Fruit fly (Drosophila melanogaster) whole organism, embryonic: ENCODE results near the gene CCAP.
A peak's percentile ranks its signal among the peaks of the same experiment; 100 is the strongest.

Experiments
- Abd-B ChIP-seq: fragments of 200-800 bp; sonication (Bioruptor generic); optimal IDR thresholded peaks from 2 replicates; lab custom pipeline; 2018; ENCODE audit warnings: missing biosample characterization, mild to moderate bottlenecking, missing genetic modification characterization, moderate library complexity
- BEAF-32 ChIP-seq: fragments of 200-800 bp; sonication (Bioruptor generic); optimal IDR thresholded peaks from 3 replicates; lab custom pipeline; 2017; ENCODE audit warnings: missing biosample characterization, missing genetic modification characterization, mild to moderate bottlenecking, moderate library complexity, missing genetic modification reagents
- CG10565 ChIP-seq: fragments of 200-800 bp; sonication (Bioruptor generic); optimal IDR thresholded peaks from 3 replicates; lab custom pipeline; 2016; ENCODE audit warnings: missing biosample characterization, mild to moderate bottlenecking, missing genetic modification characterization
- CG12236 ChIP-seq: fragments of 200-800 bp; sonication (Bioruptor generic); optimal IDR thresholded peaks from 2 replicates; lab custom pipeline; 2016; ENCODE audit warnings: missing biosample characterization, missing genetic modification characterization
- CG12659 ChIP-seq: fragments of 200-800 bp; sonication (Bioruptor generic); optimal IDR thresholded peaks from 3 replicates; lab custom pipeline; 2017; ENCODE audit warnings: mild to moderate bottlenecking, missing biosample characterization, missing genetic modification reagents, missing genetic modification characterization
- CG12744 ChIP-seq: fragments of 200-800 bp; sonication (Bioruptor generic); optimal IDR thresholded peaks from 2 replicates; lab custom pipeline; 2016; ENCODE audit warnings: missing biosample characterization, missing genetic modification characterization
- CG13296 ChIP-seq: fragments of 200-800 bp; sonication (Bioruptor generic); optimal IDR thresholded peaks from 3 replicates; lab custom pipeline; 2018; ENCODE audit warnings: missing biosample characterization, mild to moderate bottlenecking, missing genetic modification characterization
- CG1529 ChIP-seq: fragments of 200-800 bp; sonication (Bioruptor generic); optimal IDR thresholded peaks from 3 replicates; lab custom pipeline; 2018; ENCODE audit warnings: missing biosample characterization, missing genetic modification characterization
- CG16813 ChIP-seq: fragments of 200-800 bp; sonication (Bioruptor generic); IDR thresholded peaks from 3 replicates; pipeline ENCODE4 v1.3.6; 2022; ENCODE audit warnings: missing biosample characterization, missing genetic modification characterization; ENCODE audit not compliant: partially characterized antibody
- CG16815 ChIP-seq: fragments of 200-800 bp; sonication (Bioruptor generic); optimal IDR thresholded peaks from 3 replicates; lab custom pipeline; 2017; ENCODE audit warnings: missing biosample characterization, mild to moderate bottlenecking, missing genetic modification characterization
- CG17328 ChIP-seq: fragments of 200-800 bp; sonication (Bioruptor generic); IDR thresholded peaks from 2 replicates; pipeline ENCODE4 v1.3.6; 2022; ENCODE audit warnings: missing biosample characterization, missing genetic modification characterization
- CG2889 ChIP-seq: fragments of 200-800 bp; sonication (Bioruptor generic); IDR thresholded peaks from 3 replicates; pipeline ENCODE4 v1.3.6; 2022; ENCODE audit warnings: missing biosample characterization, missing genetic modification characterization
- CG33557 ChIP-seq: fragments of 200-800 bp; sonication (Bioruptor generic); optimal IDR thresholded peaks from 2 replicates; lab custom pipeline; 2019; ENCODE audit warnings: missing biosample characterization, mild to moderate bottlenecking, missing genetic modification characterization, moderate library complexity
- CG3407 ChIP-seq: fragments of 200-800 bp; sonication (Bioruptor generic); optimal IDR thresholded peaks from 2 replicates; lab custom pipeline; 2018; ENCODE audit warnings: missing biosample characterization, mild to moderate bottlenecking, missing genetic modification characterization
- CG6791 ChIP-seq: fragments of 200-800 bp; sonication (Bioruptor generic); IDR thresholded peaks from 3 replicates; pipeline ENCODE4 v1.3.6; 2022; ENCODE audit warnings: missing biosample characterization, missing genetic modification characterization; ENCODE audit not compliant: partially characterized antibody
- CG6813 ChIP-seq: fragments of 200-800 bp; sonication (Bioruptor generic); optimal IDR thresholded peaks from 2 replicates; lab custom pipeline; 2017; ENCODE audit warnings: missing biosample characterization, missing genetic modification characterization, mild to moderate bottlenecking, moderate library complexity, missing genetic modification reagents
- CG7928 ChIP-seq: fragments of 200-800 bp; sonication (Bioruptor generic); optimal IDR thresholded peaks from 2 replicates; lab custom pipeline; 2017; ENCODE audit warnings: missing biosample characterization, mild to moderate bottlenecking, missing genetic modification characterization
- CG8089 ChIP-seq: fragments of 200-800 bp; sonication (Bioruptor generic); optimal IDR thresholded peaks from 3 replicates; lab custom pipeline; 2016; ENCODE audit warnings: missing biosample characterization, missing genetic modification characterization
- CG9437 ChIP-seq: fragments of 200-800 bp; sonication (Bioruptor generic); optimal IDR thresholded peaks from 2 replicates; lab custom pipeline; 2018; ENCODE audit warnings: missing biosample characterization, mild to moderate bottlenecking, missing genetic modification characterization
- CoRest ChIP-seq: fragments of 200-800 bp; sonication (Bioruptor generic); optimal IDR thresholded peaks from 3 replicates; lab custom pipeline; 2018; ENCODE audit warnings: missing biosample characterization, mild to moderate bottlenecking, missing genetic modification characterization, moderate library complexity
- Dll ChIP-seq: fragments of 200-800 bp; sonication (Bioruptor generic); IDR thresholded peaks from 4 replicates; pipeline ENCODE4 v1.3.6; 2022; ENCODE audit warnings: missing biosample characterization, missing genetic modification characterization; ENCODE audit not compliant: partially characterized antibody
- Dref ChIP-seq: fragments of 200-800 bp; sonication (Bioruptor generic); IDR thresholded peaks from 2 replicates; pipeline ENCODE4 v1.3.6; 2022; ENCODE audit warnings: missing biosample characterization, missing genetic modification characterization
- E2f2 ChIP-seq: fragments of 200-800 bp; sonication (Bioruptor generic); IDR thresholded peaks from 2 replicates; pipeline ENCODE4 v1.3.6; 2022; ENCODE audit warnings: missing biosample characterization, missing genetic modification characterization
- HLH4C ChIP-seq: fragments of 200-800 bp; sonication (Bioruptor generic); IDR thresholded peaks from 3 replicates; pipeline ENCODE4 v1.3.6; 2022; ENCODE audit warnings: missing biosample characterization, missing genetic modification characterization; ENCODE audit not compliant: partially characterized antibody
- HLH54F ChIP-seq: fragments of 200-800 bp; sonication (Bioruptor generic); optimal IDR thresholded peaks from 3 replicates; lab custom pipeline; 2016; ENCODE audit warnings: missing biosample characterization, missing genetic modification characterization
- MBD-R2 ChIP-seq: fragments of 200-800 bp; sonication (Bioruptor generic); IDR thresholded peaks from 2 replicates; pipeline ENCODE4 v1.3.6; 2022; ENCODE audit warnings: missing biosample characterization, missing genetic modification characterization
- Max ChIP-seq: fragments of 200-800 bp; sonication (Bioruptor generic); optimal IDR thresholded peaks from 2 replicates; lab custom pipeline; 2016; ENCODE audit warnings: missing biosample characterization, mild to moderate bottlenecking, missing genetic modification characterization
- Meics ChIP-seq: fragments of 200-800 bp; sonication (Bioruptor generic); optimal IDR thresholded peaks from 2 replicates; lab custom pipeline; 2017; ENCODE audit warnings: missing biosample characterization, mild to moderate bottlenecking, missing genetic modification characterization
- Nf-YA ChIP-seq: fragments of 200-800 bp; sonication (Bioruptor generic); IDR thresholded peaks from 2 replicates; pipeline ENCODE4 v1.3.6; 2022; ENCODE audit warnings: missing biosample characterization, missing genetic modification characterization
- Oli ChIP-seq: fragments of 200-800 bp; sonication (Bioruptor generic); optimal IDR thresholded peaks from 2 replicates; lab custom pipeline; 2018; ENCODE audit warnings: missing biosample characterization, mild to moderate bottlenecking, missing genetic modification characterization, moderate library complexity
- Sox102F ChIP-seq: fragments of 200-800 bp; sonication (Bioruptor generic); optimal IDR thresholded peaks from 2 replicates; lab custom pipeline; 2018; ENCODE audit warnings: missing biosample characterization, mild to moderate bottlenecking, missing genetic modification characterization, moderate library complexity
- Xrp1 ChIP-seq: fragments of 200-800 bp; sonication (Bioruptor generic); IDR thresholded peaks from 2 replicates; pipeline ENCODE4 v1.3.6; 2022; ENCODE audit warnings: missing biosample characterization, missing genetic modification characterization
- ato ChIP-seq: fragments of 200-800 bp; sonication (Bioruptor generic); IDR thresholded peaks from 2 replicates; pipeline ENCODE4 v1.3.6; 2022; ENCODE audit warnings: missing biosample characterization, missing genetic modification characterization; ENCODE audit not compliant: partially characterized antibody
- chinmo ChIP-seq: fragments of 200-800 bp; sonication (Bioruptor generic); IDR thresholded peaks from 4 replicates; pipeline ENCODE4 v1.3.6; 2022; ENCODE audit warnings: missing biosample characterization, missing genetic modification characterization; ENCODE audit not compliant: partially characterized antibody
- crc ChIP-seq: fragments of 200-800 bp; sonication (Bioruptor generic); optimal IDR thresholded peaks from 2 replicates; lab custom pipeline; 2016; ENCODE audit warnings: missing biosample characterization, missing genetic modification characterization
- eyg ChIP-seq: fragments of 200-800 bp; sonication (Bioruptor generic); optimal IDR thresholded peaks from 3 replicates; lab custom pipeline; 2016; ENCODE audit warnings: missing biosample characterization, missing genetic modification characterization
- fd96Cb ChIP-seq: fragments of 200-800 bp; sonication (Bioruptor generic); optimal IDR thresholded peaks from 2 replicates; lab custom pipeline; 2018; ENCODE audit warnings: missing biosample characterization, mild to moderate bottlenecking, missing genetic modification characterization, moderate library complexity
- gsb ChIP-seq: fragments of 200-800 bp; sonication (Bioruptor generic); IDR thresholded peaks from 2 replicates; pipeline ENCODE4 v1.3.6; 2022; ENCODE audit warnings: missing biosample characterization, missing genetic modification characterization
- lmd ChIP-seq: fragments of 200-800 bp; sonication (Bioruptor generic); IDR thresholded peaks from 2 replicates; pipeline ENCODE4 v1.3.6; 2022; ENCODE audit warnings: missing biosample characterization, missing genetic modification characterization
- lov ChIP-seq, 2 experiments: fragments of 200-800 bp in 1 of 2; fragments of >200 bp in 1 of 2; sonication (Bioruptor generic) in 1 of 2; IDR thresholded peaks in 1 of 2; optimal IDR thresholded peaks in 1 of 2; 2 replicates in 1 of 2; 3 replicates in 1 of 2; pipeline versions ENCODE4 v1.3.6 to Lab custom; 2017 to 2022; ENCODE audit warnings: missing biosample characterization in 1 of 2, missing genetic modification characterization in 1 of 2
- mam ChIP-seq: fragments of 200-800 bp; sonication (Bioruptor generic); optimal IDR thresholded peaks from 3 replicates; lab custom pipeline; 2016; ENCODE audit warnings: missing biosample characterization, missing genetic modification characterization
- pan ChIP-seq, 4 experiments: fragments of >200 bp in 3 of 4; fragments of 200-800 bp in 1 of 4; sonication (Bioruptor generic) in 1 of 4; optimal IDR thresholded peaks in 3 of 4; IDR thresholded peaks in 1 of 4; 2 replicates each; pipeline versions ENCODE4 v1.3.6 to Lab custom; 2017 to 2022; ENCODE audit warnings: missing biosample characterization in 2 of 4, missing genetic modification characterization in 2 of 4, mixed read lengths in 1 of 4
- row ChIP-seq: fragments of 200-800 bp; sonication (Bioruptor generic); IDR thresholded peaks from 3 replicates; pipeline ENCODE4 v1.3.6; 2022; ENCODE audit warnings: missing biosample characterization, missing genetic modification characterization
- sens ChIP-seq: fragments of 200-800 bp; sonication (Bioruptor generic); peaks from one replicate; lab custom pipeline; 2016; ENCODE audit warnings: missing biosample characterization, missing genetic modification characterization
- slp2 ChIP-seq: fragments of 200-800 bp; sonication (Bioruptor generic); optimal IDR thresholded peaks from 2 replicates; lab custom pipeline; 2016; ENCODE audit warnings: missing biosample characterization, missing genetic modification characterization
- sug ChIP-seq: fragments of 200-800 bp; optimal IDR thresholded peaks from 2 replicates; lab custom pipeline; 2019; ENCODE audit warnings: missing biosample characterization, mild to moderate bottlenecking, missing genetic modification characterization, moderate library complexity
- tgo ChIP-seq: fragments of 200-800 bp; sonication (Bioruptor generic); IDR thresholded peaks from 3 replicates; pipeline ENCODE4 v1.3.6; 2022; ENCODE audit warnings: missing biosample characterization, missing genetic modification characterization
- ttk ChIP-seq: fragments of 200-800 bp; sonication (Bioruptor generic); IDR thresholded peaks from 2 replicates; pipeline ENCODE4 v2.1.2; 2022; ENCODE audit warnings: missing biosample characterization, missing genetic modification characterization
- zf30C ChIP-seq: fragments of 200-800 bp; sonication (Bioruptor generic); optimal IDR thresholded peaks from 3 replicates; lab custom pipeline; 2018; ENCODE audit warnings: missing biosample characterization, mild to moderate bottlenecking, missing genetic modification characterization

The CCAP gene

DNA sequence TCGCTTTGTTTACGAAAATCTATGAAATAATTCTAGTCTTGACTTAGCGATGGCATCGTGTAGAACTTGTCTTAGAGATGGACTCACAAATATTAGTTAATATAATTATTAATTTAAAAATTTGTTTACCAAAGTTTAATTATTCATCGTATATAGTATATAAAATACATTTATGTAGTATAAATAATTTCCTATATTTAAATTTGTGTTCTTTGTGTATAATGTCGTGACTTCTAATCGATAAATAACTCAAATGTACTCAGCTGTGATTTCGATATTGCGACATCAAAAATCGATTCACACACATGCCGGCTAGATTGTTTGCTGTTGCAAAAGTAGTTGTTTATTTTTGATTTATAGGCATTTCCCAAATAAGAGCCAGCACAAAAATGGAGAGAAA is 11.6 kb downstream of the CCAP start, which contains the start of the genes wfs1 and Nup133 (continued):
- TF ChIP-seq mam (no peak), CG6813 (GFP tag; lab: Kevin White, UChicago) (peak; percentile 31), CG13296 (GFP tag; lab: Kevin White, UChicago) (peak; percentile 70), lov (optimal IDR thresholded peaks at IDR 0.05; lab: Kevin White, UChicago) (no peak), lov (GFP tag; IDR thresholded peaks at IDR 0.05; lab: Robert Waterston, UW) (no peak), CoRest (tag; lab: Kevin White, UChicago) (peak; percentile 91), ato (peak; percentile 55; the same call in 1 of the 2 replicates), CG2889 (GFP tag; lab: Robert Waterston, UW) (no peak), lmd (GFP tag; lab: Robert Waterston, UW) (peak; percentile 49; the same call in 1 of the 2 replicates), fd96Cb (peak; percentile 73), Xrp1 (GFP tag; lab: Robert Waterston, UW) (peak; percentile 84), CG12236 (GFP tag; lab: Kevin White, UChicago) (no peak), Nf-YA (peak; percentile 40; the same call in 1 of the 2 replicates), eyg (GFP tag; lab: Kevin White, UChicago) (no peak), Dref (GFP tag; lab: Robert Waterston, UW) (peak; percentile 80), Abd-B (GFP tag; lab: Kevin White, UChicago) (peak; percentile 68), Oli (peak; percentile 66), CG1529 (GFP tag; lab: Kevin White, UChicago) (peak; percentile 48), zf30C (GFP tag; lab: Kevin White, UChicago) (no peak), CG6791 (GFP tag; lab: Robert Waterston, UW) (peak; percentile 79), CG12744 (GFP tag; lab: Kevin White, UChicago) (no peak), slp2 (GFP tag; lab: Kevin White, UChicago) (no peak), sens (GFP tag; lab: Kevin White, UChicago) (peak; percentile 64), CG16815 (peak; percentile 37), crc (GFP tag; lab: Kevin White, UChicago) (no peak), CG12659 (GFP tag; lab: Kevin White, UChicago) (peak; percentile 82), CG10565 (GFP tag; lab: Kevin White, UChicago) (no peak), Dll (GFP tag; lab: Robert Waterston, UW) (peak; percentile 97), HLH4C (peak; percentile 86), sug (tag; lab: Kevin White, UChicago) (peak; percentile 84), gsb (GFP tag; lab: Robert Waterston, UW) (no peak), CG8089 (GFP tag; lab: Kevin White, UChicago) (no peak), row (GFP tag; lab: Robert Waterston, UW) (peak; percentile 94), CG33557 (GFP tag; lab: Kevin White, UChicago) (peak; percentile 86), chinmo (0 out of 4 replicates have a peak, but pooled peaks have one; percentile 69), pan (optimal IDR thresholded peaks at IDR 0.05; lab: Kevin White, UChicago) (no peak), pan (GFP tag; optimal IDR thresholded peaks at IDR 0.05 in 1 of 2, IDR thresholded peaks at IDR 0.05 in 1 of 2) (peak in 1 of 2 experiments; percentile 70), ttk (GFP tag; lab: Robert Waterston, UW) (peak; percentile 53), E2f2 (GFP tag; lab: Robert Waterston, UW) (peak; percentile 58), CG3407 (GFP tag; lab: Kevin White, UChicago) (peak; percentile 55), CG9437 (GFP tag; lab: Kevin White, UChicago) (peak; percentile 56), MBD-R2 (GFP tag; lab: Robert Waterston, UW) (peak; percentile 88), BEAF-32 (GFP tag; lab: Kevin White, UChicago) (peak; percentile 81), CG7928 (GFP tag; lab: Kevin White, UChicago) (peak; percentile 5), tgo (GFP tag; lab: Robert Waterston, UW) (peak; percentile 68), HLH54F (GFP tag; lab: Kevin White, UChicago) (no peak), Max (GFP tag; lab: Kevin White, UChicago) (peak; percentile 64), Sox102F (GFP tag; lab: Kevin White, UChicago) (peak; percentile 80), CG17328 (peak; percentile 48; the same call in 1 of the 2 replicates), Meics (GFP tag; lab: Kevin White, UChicago) (peak; percentile 76), CG16813 (GFP tag; lab: Robert Waterston, UW) (peak; percentile 87)
